Fruit fly (Drosophila melanogaster) whole organism, embryonic: ENCODE measurements around the gene stwl.

ENCODE experiments used
- Ada2b ChIP-seq: fragments of 200-800 bp; sonication (Bioruptor generic); IDR thresholded peaks from 2 replicates; pipeline ENCODE4 v1.3.6; 2022; ENCODE audit warnings: missing biosample characterization, missing genetic modification characterization
- B-H1 ChIP-seq: fragments of 200-800 bp; sonication (Bioruptor generic); IDR thresholded peaks from 3 replicates; pipeline ENCODE4 v1.3.6; 2022; ENCODE audit warnings: missing biosample characterization, missing genetic modification characterization
- B-H2 ChIP-seq: fragments of 200-800 bp; sonication (Bioruptor generic); optimal IDR thresholded peaks from 2 replicates; lab custom pipeline; 2018; ENCODE audit warnings: missing biosample characterization, mild to moderate bottlenecking, missing genetic modification characterization
- CG10147 ChIP-seq: fragments of 200-800 bp; sonication (Bioruptor generic); optimal IDR thresholded peaks from 2 replicates; lab custom pipeline; 2019; ENCODE audit warnings: missing biosample characterization, mild to moderate bottlenecking, missing genetic modification characterization, moderate library complexity
- CG10959 ChIP-seq: fragments of 200-800 bp; sonication (Bioruptor generic); IDR thresholded peaks from 2 replicates; pipeline ENCODE4 v1.3.6; 2022; ENCODE audit warnings: missing biosample characterization, missing genetic modification characterization
- CG14014 ChIP-seq: fragments of 200-800 bp; sonication (Bioruptor generic); IDR thresholded peaks from 2 replicates; pipeline ENCODE4 v1.3.6; 2022; ENCODE audit warnings: missing biosample characterization, missing genetic modification characterization
- CG17186 ChIP-seq: fragments of 200-800 bp; sonication (Bioruptor generic); optimal IDR thresholded peaks from 3 replicates; lab custom pipeline; 2017; ENCODE audit warnings: missing biosample characterization, missing genetic modification reagents, missing genetic modification characterization
- CG17568 ChIP-seq: fragments of 200-800 bp; sonication (Bioruptor generic); optimal IDR thresholded peaks from 2 replicates; lab custom pipeline; 2018; ENCODE audit warnings: missing biosample characterization, mild to moderate bottlenecking, missing genetic modification characterization, moderate library complexity
- CG17829 ChIP-seq: fragments of 200-800 bp; optimal IDR thresholded peaks from 2 replicates; lab custom pipeline; 2019; ENCODE audit warnings: missing biosample characterization, mild to moderate bottlenecking, missing genetic modification characterization, moderate library complexity
- CG2875 ChIP-seq: fragments of 200-800 bp; sonication (Bioruptor generic); optimal IDR thresholded peaks from 2 replicates; lab custom pipeline; 2017; ENCODE audit warnings: missing biosample characterization, mild to moderate bottlenecking, missing genetic modification characterization, missing genetic modification reagents
- CG33213 ChIP-seq: fragments of 200-800 bp; sonication (Bioruptor generic); optimal IDR thresholded peaks from 3 replicates; lab custom pipeline; 2016; ENCODE audit warnings: missing biosample characterization, missing genetic modification characterization
- CG4404 ChIP-seq: fragments of 200-800 bp; sonication (Bioruptor generic); IDR thresholded peaks from 2 replicates; pipeline ENCODE4 v1.3.6; 2022; ENCODE audit warnings: missing biosample characterization, missing genetic modification characterization
- CG6765 ChIP-seq: fragments of 200-800 bp; sonication (Bioruptor generic); optimal IDR thresholded peaks from 3 replicates; lab custom pipeline; 2017; ENCODE audit warnings: missing biosample characterization, mild to moderate bottlenecking, missing genetic modification characterization
- CG7786 ChIP-seq: fragments of 200-800 bp; sonication (Bioruptor generic); optimal IDR thresholded peaks from 2 replicates; lab custom pipeline; 2016; ENCODE audit warnings: missing biosample characterization, missing genetic modification characterization
- CG8388 ChIP-seq: fragments of 200-800 bp; sonication (Bioruptor generic); optimal IDR thresholded peaks from 2 replicates; lab custom pipeline; 2019; ENCODE audit warnings: missing biosample characterization, mild to moderate bottlenecking, missing genetic modification characterization, moderate library complexity
- CG9609 ChIP-seq: fragments of 200-800 bp; sonication (Bioruptor generic); optimal IDR thresholded peaks from 3 replicates; lab custom pipeline; 2016; ENCODE audit warnings: missing biosample characterization, missing genetic modification characterization
- CG9727 ChIP-seq: fragments of 200-800 bp; sonication (Bioruptor generic); optimal IDR thresholded peaks from 3 replicates; lab custom pipeline; 2017; ENCODE audit warnings: missing biosample characterization, mild to moderate bottlenecking, missing genetic modification characterization
- D19B ChIP-seq: fragments of 200-800 bp; sonication (Bioruptor generic); optimal IDR thresholded peaks from 2 replicates; lab custom pipeline; 2017; ENCODE audit warnings: missing biosample characterization, mild to moderate bottlenecking, missing genetic modification characterization
- Dip3 ChIP-seq: fragments of 200-800 bp; sonication (Bioruptor generic); optimal IDR thresholded peaks from 3 replicates; lab custom pipeline; 2016; ENCODE audit warnings: missing biosample characterization, missing genetic modification characterization
- Dp ChIP-seq: fragments of 200-800 bp; sonication (Bioruptor generic); optimal IDR thresholded peaks from 2 replicates; lab custom pipeline; 2018; ENCODE audit warnings: missing biosample characterization, mild to moderate bottlenecking, missing genetic modification characterization, moderate library complexity
- ERR ChIP-seq: fragments of 200-800 bp; sonication (Bioruptor generic); optimal IDR thresholded peaks from 2 replicates; lab custom pipeline; 2016; ENCODE audit warnings: missing biosample characterization, missing genetic modification characterization
- Ets97D ChIP-seq: fragments of 200-800 bp; sonication (Bioruptor generic); optimal IDR thresholded peaks from 3 replicates; lab custom pipeline; 2016; ENCODE audit warnings: missing biosample characterization, missing genetic modification characterization
- GATAe ChIP-seq: fragments of 200-800 bp; sonication (Bioruptor generic); conservative IDR thresholded peaks from 2 replicates; pipeline ENCODE4 v1.3.6; 2022; ENCODE audit warnings: missing biosample characterization, missing genetic modification characterization
- Gug ChIP-seq: fragments of 200-800 bp; sonication (Bioruptor generic); IDR thresholded peaks from 4 replicates; pipeline ENCODE4 v1.3.6; 2022; ENCODE audit warnings: missing biosample characterization, missing genetic modification characterization
- HLH4C ChIP-seq: fragments of 200-800 bp; sonication (Bioruptor generic); IDR thresholded peaks from 3 replicates; pipeline ENCODE4 v1.3.6; 2022; ENCODE audit warnings: missing biosample characterization, missing genetic modification characterization; ENCODE audit not compliant: partially characterized antibody
- HmgD ChIP-seq: fragments of 200-800 bp; sonication (Bioruptor generic); optimal IDR thresholded peaks from 3 replicates; lab custom pipeline; 2016; ENCODE audit warnings: missing biosample characterization, missing genetic modification characterization
- Hmr ChIP-seq: fragments of 200-800 bp; sonication (Bioruptor generic); optimal IDR thresholded peaks from 3 replicates; lab custom pipeline; 2017; ENCODE audit warnings: mild to moderate bottlenecking, missing biosample characterization, missing genetic modification reagents, missing genetic modification characterization
- Mes4 ChIP-seq: fragments of 200-800 bp; sonication (Bioruptor generic); optimal IDR thresholded peaks from 2 replicates; lab custom pipeline; 2016; ENCODE audit warnings: missing biosample characterization, missing genetic modification characterization
- Ptx1 ChIP-seq: fragments of 200-800 bp; sonication (Bioruptor generic); IDR thresholded peaks from 2 replicates; pipeline ENCODE4 v1.3.6; 2022; ENCODE audit warnings: missing biosample characterization, missing genetic modification characterization
- Side ChIP-seq: fragments of 200-800 bp; sonication (Bioruptor generic); optimal IDR thresholded peaks from 2 replicates; lab custom pipeline; 2016; ENCODE audit warnings: missing biosample characterization, missing genetic modification characterization
- ac ChIP-seq: fragments of 200-800 bp; sonication (Bioruptor generic); optimal IDR thresholded peaks from 3 replicates; lab custom pipeline; 2017; ENCODE audit warnings: missing biosample characterization, mild to moderate bottlenecking, missing genetic modification characterization
- bsh ChIP-seq, 2 experiments: fragments of 200-800 bp; sonication (Bioruptor generic); optimal IDR thresholded peaks; 2 replicates each; lab custom pipeline; 2017 to 2018; ENCODE audit warnings: mild to moderate bottlenecking in 2 of 2, missing biosample characterization in 2 of 2, missing genetic modification characterization in 2 of 2, moderate library complexity in 1 of 2
- crc ChIP-seq: fragments of 200-800 bp; sonication (Bioruptor generic); optimal IDR thresholded peaks from 2 replicates; lab custom pipeline; 2016; ENCODE audit warnings: missing biosample characterization, missing genetic modification characterization
- croc ChIP-seq: fragments of 200-800 bp; sonication (Bioruptor generic); conservative IDR thresholded peaks from 3 replicates; pipeline ENCODE4 v1.3.6; 2022; ENCODE audit warnings: missing biosample characterization, missing genetic modification characterization
- cwo ChIP-seq: fragments of 200-800 bp; sonication (Bioruptor generic); optimal IDR thresholded peaks from 3 replicates; lab custom pipeline; 2017; ENCODE audit warnings: missing biosample characterization, missing genetic modification characterization, mild to moderate bottlenecking, moderate library complexity, missing genetic modification reagents
- dm ChIP-seq: fragments of 200-800 bp; sonication (Bioruptor generic); optimal IDR thresholded peaks from 3 replicates; lab custom pipeline; 2016; ENCODE audit warnings: missing biosample characterization, missing genetic modification characterization
- dmrt11E ChIP-seq: fragments of 200-800 bp; sonication (Bioruptor generic); optimal IDR thresholded peaks from 3 replicates; lab custom pipeline; 2018; ENCODE audit warnings: missing biosample characterization, mild to moderate bottlenecking, missing genetic modification characterization, moderate library complexity
- ems ChIP-seq: fragments of 200-800 bp; sonication (Bioruptor generic); optimal IDR thresholded peaks from 3 replicates; lab custom pipeline; 2016; ENCODE audit warnings: missing biosample characterization, missing genetic modification characterization
- eve ChIP-seq, 2 experiments: fragments of >200 bp; optimal IDR thresholded peaks; 2 replicates each; lab custom pipeline; 2017; ENCODE audit warnings: missing biosample characterization in 2 of 2, missing genetic modification characterization in 2 of 2
- exex ChIP-seq: fragments of 200-800 bp; sonication (Bioruptor generic); optimal IDR thresholded peaks from 4 replicates; lab custom pipeline; 2018; ENCODE audit warnings: missing biosample characterization, mild to moderate bottlenecking, missing genetic modification characterization, moderate library complexity
- fd102C ChIP-seq: fragments of 200-800 bp; sonication (Bioruptor generic); optimal IDR thresholded peaks from 2 replicates; lab custom pipeline; 2018; ENCODE audit warnings: missing biosample characterization, mild to moderate bottlenecking, missing genetic modification characterization, moderate library complexity
- h ChIP-seq: fragments of >200 bp; optimal IDR thresholded peaks from 2 replicates; lab custom pipeline; 2017
- luna ChIP-seq: fragments of 200-800 bp; sonication (Bioruptor generic); optimal IDR thresholded peaks from 2 replicates; lab custom pipeline; 2016; ENCODE audit warnings: missing biosample characterization, missing genetic modification characterization
- nau ChIP-seq: fragments of 200-800 bp; sonication (Bioruptor generic); optimal IDR thresholded peaks from 3 replicates; lab custom pipeline; 2017; ENCODE audit warnings: missing biosample characterization, mild to moderate bottlenecking, missing genetic modification characterization, missing genetic modification reagents
- odd ChIP-seq: fragments of 200-800 bp; sonication (Bioruptor generic); optimal IDR thresholded peaks from 2 replicates; lab custom pipeline; 2017; ENCODE audit warnings: missing biosample characterization, mild to moderate bottlenecking, missing genetic modification characterization
- org-1 ChIP-seq: fragments of 200-800 bp; sonication (Bioruptor generic); optimal IDR thresholded peaks from 2 replicates; lab custom pipeline; 2017; ENCODE audit warnings: missing biosample characterization, missing genetic modification characterization
- sob ChIP-seq: fragments of 200-800 bp; sonication (Bioruptor generic); IDR thresholded peaks from 2 replicates; pipeline ENCODE4 v1.3.6; 2022; ENCODE audit warnings: missing biosample characterization, missing genetic modification characterization
- sr ChIP-seq: fragments of 200-800 bp; sonication (Bioruptor generic); IDR thresholded peaks from 3 replicates; pipeline ENCODE4 v1.3.6; 2022; ENCODE audit warnings: missing biosample characterization, missing genetic modification characterization
- sug ChIP-seq: fragments of 200-800 bp; optimal IDR thresholded peaks from 2 replicates; lab custom pipeline; 2019; ENCODE audit warnings: missing biosample characterization, mild to moderate bottlenecking, missing genetic modification characterization, moderate library complexity
- tap ChIP-seq: fragments of 200-800 bp; optimal IDR thresholded peaks from 3 replicates; lab custom pipeline; 2019; ENCODE audit warnings: missing biosample characterization, mild to moderate bottlenecking, missing genetic modification characterization, moderate library complexity

stwl gene

dm6 chr3L:14448321-14449043, 38.7 kb upstream of the stwl start (continued):
- no peak for TF ChIP-seq cwo (GFP tag; lab: Kevin White, UChicago)
- peak; percentile 94 for TF ChIP-seq ac (GFP tag; lab: Kevin White, UChicago)
- no peak for TF ChIP-seq sug (tag; lab: Kevin White, UChicago)
- peak; percentile 76 for TF ChIP-seq CG9609 (GFP tag; lab: Kevin White, UChicago)
- no peak for TF ChIP-seq luna (GFP tag; lab: Kevin White, UChicago)
- TF ChIP-seq ems (GFP tag; lab: Kevin White, UChicago): peak; percentile 88
- peak; percentile 92 for TF ChIP-seq fd102C (GFP tag; lab: Kevin White, UChicago)
- TF ChIP-seq nau (GFP tag; lab: Kevin White, UChicago): peak; percentile 79
- TF ChIP-seq CG14014: peak; percentile 88
- TF ChIP-seq eve (GFP tag; optimal IDR thresholded peaks at IDR 0.05; lab: Kevin White, UChicago): peak; percentile 28 to 84
- TF ChIP-seq h: no peak
- TF ChIP-seq tap (tag; lab: Kevin White, UChicago): peak; percentile 94
- peak; percentile 96 for TF ChIP-seq CG17829 (tag; lab: Kevin White, UChicago)
- peak; percentile 83 for TF ChIP-seq B-H1 (GFP tag; lab: Robert Waterston, UW)
- no peak; the same call in 2 of the 3 replicates for TF ChIP-seq sr
- TF ChIP-seq CG33213 (GFP tag; lab: Kevin White, UChicago): peak; percentile 65
- peak; percentile 58 for TF ChIP-seq dm (GFP tag; lab: Kevin White, UChicago)
- no peak for TF ChIP-seq Dp (GFP tag; lab: Kevin White, UChicago)
- TF ChIP-seq CG17186 (GFP tag; lab: Kevin White, UChicago): peak; percentile 42
- no peak for TF ChIP-seq Ets97D (GFP tag; lab: Kevin White, UChicago)
- TF ChIP-seq sob (GFP tag; lab: Robert Waterston, UW): peak; percentile 80
- TF ChIP-seq Ada2b: peak; percentile 87
- peak; percentile 98 for TF ChIP-seq dmrt11E (tag; lab: Kevin White, UChicago)
- peak; percentile 92 for TF ChIP-seq CG9727 (GFP tag; lab: Kevin White, UChicago)
- TF ChIP-seq Gug: peak; percentile 63; the same call in 2 of the 4 replicates
- TF ChIP-seq B-H2 (GFP tag; lab: Kevin White, UChicago): no peak
- peak; percentile 95 for TF ChIP-seq CG8388 (GFP tag; lab: Kevin White, UChicago)
- peak; percentile 92 for TF ChIP-seq CG17568
- peak; percentile 86 for TF ChIP-seq CG4404 (GFP tag; lab: Robert Waterston, UW)
- peak; percentile 93 for TF ChIP-seq Ptx1 (GFP tag; lab: Robert Waterston, UW)
- TF ChIP-seq Dip3 (GFP tag; lab: Kevin White, UChicago): peak; percentile 28
- no peak for TF ChIP-seq HmgD (GFP tag; lab: Kevin White, UChicago)
- TF ChIP-seq ERR (GFP tag; lab: Kevin White, UChicago): peak; percentile 63
- TF ChIP-seq Mes4: peak; percentile 84
- TF ChIP-seq crc (GFP tag; lab: Kevin White, UChicago): peak; percentile 70
- TF ChIP-seq Hmr (GFP tag; lab: Kevin White, UChicago): peak; percentile 79
- TF ChIP-seq Side (GFP tag; lab: Kevin White, UChicago): peak; percentile 88
- peak; percentile 96 to 97 for TF ChIP-seq bsh (GFP tag; optimal IDR thresholded peaks at IDR 0.05; lab: Kevin White, UChicago)
- TF ChIP-seq org-1: peak; percentile 85
- peak; percentile 26 for TF ChIP-seq D19B (GFP tag; lab: Kevin White, UChicago)
- TF ChIP-seq CG7786 (GFP tag; lab: Kevin White, UChicago): peak; percentile 72
- TF ChIP-seq croc (GFP tag; lab: Robert Waterston, UW): peak; percentile 84
- TF ChIP-seq CG2875 (GFP tag; lab: Kevin White, UChicago): peak; percentile 92
- peak; percentile 95 for TF ChIP-seq CG10959 (GFP tag; lab: Robert Waterston, UW)
- peak; percentile 83 for TF ChIP-seq odd (GFP tag; lab: Kevin White, UChicago)
- TF ChIP-seq GATAe (GFP tag; lab: Robert Waterston, UW): no peak
- no peak for TF ChIP-seq HLH4C (GFP tag; lab: Robert Waterston, UW)
- TF ChIP-seq CG6765: peak; percentile 41
- TF ChIP-seq CG10147: peak; percentile 77
- TF ChIP-seq exex: peak; percentile 16
